Worm (Caenorhabditis elegans): ENCODE results near the gene C04C3.14.

DNA sequence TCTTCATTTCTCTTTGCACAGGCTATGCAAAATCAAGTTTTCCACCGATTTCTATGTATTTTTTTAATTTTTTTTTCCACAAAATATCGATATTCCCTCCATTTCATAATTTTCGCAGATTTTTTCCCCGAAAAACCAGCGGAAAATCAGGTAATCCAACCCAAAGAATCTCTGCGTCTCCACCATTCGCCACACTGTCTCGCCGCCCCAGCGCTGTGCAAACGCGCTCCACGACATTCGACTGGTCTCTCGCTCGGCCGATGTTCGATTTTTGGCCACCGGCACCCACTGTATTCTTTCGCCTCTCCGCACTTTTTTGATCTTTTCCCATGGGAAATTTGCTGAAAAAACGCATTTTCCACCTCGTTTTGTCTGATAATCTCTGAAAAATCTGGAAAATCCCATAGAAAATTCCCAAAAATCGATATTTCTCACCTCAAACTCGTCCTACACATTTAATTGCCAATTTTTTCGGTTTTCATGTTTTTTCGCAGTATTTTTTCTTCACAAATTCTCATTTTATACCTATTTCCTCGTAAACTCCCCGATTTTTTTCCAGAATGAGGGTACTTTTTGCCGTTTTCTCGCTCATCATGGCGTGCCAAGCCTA, 26.9 kb upstream of the C04C3.14 start, which contains the start of gene vha-19:
- TF ChIP-seq unc-62 (GFP tag; optimal IDR thresholded peaks at IDR 0.05) (no peak), skn-1 (tag; optimal IDR thresholded peaks at IDR 0.05) (no peak), nhr-11 (tag; optimal IDR thresholded peaks at IDR 0.05) (no peak)
